Worm (Caenorhabditis elegans) whole organism, L3 larva: Measurements from ENCODE around the gene daf-42.

ENCODE experiments used
- ama-1 ChIP-seq: fragments of 150-350 bp; optimal IDR thresholded peaks from 2 replicates; lab custom pipeline; 2018
- ceh-16 ChIP-seq: sonication (generic microtip); optimal IDR thresholded peaks from 2 replicates; lab custom pipeline; 2017; ENCODE audit warnings: missing biosample characterization, missing genetic modification characterization
- elt-2 ChIP-seq: sonication (generic microtip); optimal IDR thresholded peaks from 2 replicates; lab custom pipeline; 2016; ENCODE audit warnings: missing genetic modification reagents, mild to moderate bottlenecking, missing genetic modification characterization, missing compliant biosample characterization
- nhr-28 ChIP-seq: fragments of 150-350 bp; optimal IDR thresholded peaks from 2 replicates; lab custom pipeline; 2014; ENCODE audit warnings: missing biosample characterization, missing genetic modification characterization

ce11 chrIV:7310410-7310809 lies 36.2 kb downstream of the daf-42 start, which contains the start of gene grl-4:
- no peak for TF ChIP-seq ama-1
- no peak for TF ChIP-seq elt-2 (tag; lab: Kevin White, UChicago)
- TF ChIP-seq ceh-16 (tag; lab: Kevin White, UChicago), result no peak
- TF ChIP-seq nhr-28 (tag; lab: Kevin White, UChicago), result no peak
